Worm (Caenorhabditis elegans) whole organism, L4 larva: ENCODE results near the gene cnc-7.

Experiments used
- Y48G9A.11 ChIP-seq: fragments of 200-800 bp; sonication (Bioruptor generic); IDR thresholded peaks from 2 replicates; pipeline ENCODE4 v1.3.6; 2022; ENCODE audit warnings: missing genetic modification reagents, missing genetic modification characterization, missing compliant biosample characterization
- aly-2 ChIP-seq: sonication (generic microtip); optimal IDR thresholded peaks from 2 replicates; lab custom pipeline; 2018; ENCODE audit warnings: missing biosample characterization, missing genetic modification characterization
- hlh-30 ChIP-seq: sonication (generic microtip); optimal IDR thresholded peaks from 2 replicates; lab custom pipeline; 2017; ENCODE audit warnings: antibody characterized with exemption, mild to moderate bottlenecking, missing genetic modification characterization, missing compliant biosample characterization; ENCODE audit not compliant: insufficient read depth
- jun-1 ChIP-seq: fragments of 150-350 bp; optimal IDR thresholded peaks from 2 replicates; lab custom pipeline; 2014; ENCODE audit warnings: missing biosample characterization, missing genetic modification reagents, missing genetic modification characterization
- lin-13 ChIP-seq: fragments of 150-350 bp; optimal IDR thresholded peaks from 2 replicates; lab custom pipeline; 2014; ENCODE audit warnings: missing biosample characterization, missing genetic modification reagents, missing genetic modification characterization
- lin-15B ChIP-seq: fragments of 150-350 bp; sonication (generic microtip); optimal IDR thresholded peaks from 3 replicates; lab custom pipeline; 2014; ENCODE audit warnings: missing biosample characterization, missing genetic modification characterization
- lin-38 ChIP-seq: fragments of 200-800 bp; sonication (Bioruptor generic); IDR thresholded peaks from 2 replicates; pipeline ENCODE4 v1.3.6; 2022; ENCODE audit warnings: missing genetic modification reagents, missing genetic modification characterization, missing compliant biosample characterization
- mdl-1 ChIP-seq, 2 experiments: fragments of 150-350 bp in 1 of 2; sonication (generic microtip) in 1 of 2; optimal IDR thresholded peaks; 2 replicates each; lab custom pipeline; 2014 to 2017; ENCODE audit warnings: missing biosample characterization in 2 of 2, missing genetic modification characterization in 2 of 2
- mep-1 ChIP-seq: fragments of 150-350 bp; sonication (generic microtip); optimal IDR thresholded peaks from 3 replicates; lab custom pipeline; 2014; ENCODE audit warnings: missing biosample characterization, missing genetic modification characterization
- nhr-10 ChIP-seq: fragments of 150-350 bp; optimal IDR thresholded peaks from 2 replicates; lab custom pipeline; 2014; ENCODE audit warnings: missing biosample characterization, missing genetic modification characterization
- rbr-2 ChIP-seq: sonication (generic microtip); optimal IDR thresholded peaks from 2 replicates; lab custom pipeline; 2016; ENCODE audit warnings: missing genotype, missing genetic modification characterization, missing compliant biosample characterization
- sdz-12 ChIP-seq: fragments of 200-800 bp; sonication (Bioruptor generic); optimal IDR thresholded peaks from 2 replicates; lab custom pipeline; 2018; ENCODE audit warnings: mild to moderate bottlenecking, missing genetic modification characterization, missing compliant biosample characterization
- skn-1 ChIP-seq: fragments of 150-350 bp; optimal IDR thresholded peaks from 2 replicates; lab custom pipeline; 2014; ENCODE audit warnings: missing biosample characterization, missing genetic modification characterization

DNA sequence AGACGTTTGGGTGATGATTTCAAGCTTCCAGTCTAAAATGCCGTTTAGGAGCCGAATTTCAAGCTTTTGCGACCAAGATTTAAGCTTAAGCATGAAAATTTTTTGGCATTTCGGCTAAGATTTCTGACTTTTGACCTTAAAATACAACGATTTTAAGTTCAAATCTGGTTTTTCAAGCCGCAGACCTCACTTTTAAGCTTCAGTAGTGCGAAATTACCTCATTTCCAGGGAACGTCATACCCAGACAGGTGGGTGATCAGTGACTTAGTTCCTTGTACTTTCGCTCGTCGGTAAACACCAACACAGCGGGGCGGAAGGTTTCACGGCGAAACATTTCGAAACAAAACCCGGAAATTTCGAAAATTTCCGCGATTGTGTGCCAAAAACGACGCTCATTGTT, 22.5 kb downstream of the cnc-7 start:
- TF ChIP-seq skn-1 (tag; lab: Kevin White, UChicago): no peak
- TF ChIP-seq sdz-12 (GFP tag; lab: Kevin White, UChicago): no peak
- TF ChIP-seq rbr-2: no peak
- no peak for TF ChIP-seq nhr-10 (tag; lab: Kevin White, UChicago)
- no peak for TF ChIP-seq aly-2 (tag; lab: Kevin White, UChicago)
- no peak for TF ChIP-seq hlh-30 (tag; lab: Kevin White, UChicago)
- no peak for TF ChIP-seq jun-1 (tag; lab: Kevin White, UChicago)
- no peak for TF ChIP-seq mep-1
- TF ChIP-seq lin-38: no peak
- TF ChIP-seq lin-13 (GFP tag; lab: Kevin White, UChicago): no peak
- TF ChIP-seq lin-15B (tag; lab: Kevin White, UChicago): no peak
- TF ChIP-seq mdl-1 (tag; optimal IDR thresholded peaks at IDR 0.05; lab: Kevin White, UChicago): no peak
- no peak for TF ChIP-seq Y48G9A.11 (GFP tag; lab: Robert Waterston, UW)
